Worm (Caenorhabditis elegans) whole organism, midembryonic: ENCODE data around the gene sedl-1.
"Not testable (repeated sequence)": the region's sequence is repeated elsewhere in the genome, so short reads cannot be mapped to it uniquely, and the experiment has no call there.

ENCODE experiments used
- T22C8.4 ChIP-seq: fragments of 200-800 bp; sonication (Bioruptor generic); IDR thresholded peaks from 2 replicates; pipeline ENCODE4 v1.3.6; 2022; ENCODE audit warnings: missing genetic modification characterization, missing compliant biosample characterization
- cog-1 ChIP-seq: sonication (generic microtip); optimal IDR thresholded peaks from 2 replicates; lab custom pipeline; 2016; ENCODE audit warnings: missing genetic modification characterization, missing compliant biosample characterization
- flt-1 ChIP-seq: fragments of 200-800 bp; sonication (Bioruptor generic); IDR thresholded peaks from 2 replicates; pipeline ENCODE4 v1.3.6; 2022; ENCODE audit warnings: missing genetic modification characterization, missing compliant biosample characterization
- klf-2 ChIP-seq: fragments of 200-800 bp; sonication (Bioruptor generic); conservative IDR thresholded peaks from 2 replicates; pipeline ENCODE4 v1.3.6; 2022; ENCODE audit warnings: missing genetic modification reagents, missing genetic modification characterization, missing compliant biosample characterization
- med-1 ChIP-seq: sonication (generic microtip); optimal IDR thresholded peaks from 2 replicates; lab custom pipeline; 2017; ENCODE audit warnings: missing genetic modification characterization, mild to moderate bottlenecking, missing compliant biosample characterization, antibody characterized with exemption, missing genetic modification reagents; ENCODE audit not compliant: insufficient read depth
- ref-1 ChIP-seq: fragments of 200-800 bp; sonication (Bioruptor generic); conservative IDR thresholded peaks from 2 replicates; pipeline ENCODE4 v1.3.6; 2022; ENCODE audit warnings: missing genetic modification reagents, missing genetic modification characterization, missing compliant biosample characterization
- tab-1 ChIP-seq: fragments of 200-800 bp; sonication (Bioruptor generic); IDR thresholded peaks from 2 replicates; pipeline ENCODE4 v1.3.6; 2022; ENCODE audit warnings: missing genetic modification characterization, missing compliant biosample characterization
- ztf-23 ChIP-seq: fragments of 200-800 bp; sonication (Bioruptor generic); IDR thresholded peaks from 2 replicates; pipeline ENCODE4 v1.3.6; 2022; ENCODE audit warnings: missing genetic modification reagents, missing genetic modification characterization, missing compliant biosample characterization
- ztf-29 ChIP-seq: fragments of 200-800 bp; sonication (Bioruptor generic); IDR thresholded peaks from 2 replicates; pipeline ENCODE4 v1.3.6; 2022; ENCODE audit warnings: missing genetic modification reagents, missing genetic modification characterization, missing compliant biosample characterization

The sedl-1 gene

DNA sequence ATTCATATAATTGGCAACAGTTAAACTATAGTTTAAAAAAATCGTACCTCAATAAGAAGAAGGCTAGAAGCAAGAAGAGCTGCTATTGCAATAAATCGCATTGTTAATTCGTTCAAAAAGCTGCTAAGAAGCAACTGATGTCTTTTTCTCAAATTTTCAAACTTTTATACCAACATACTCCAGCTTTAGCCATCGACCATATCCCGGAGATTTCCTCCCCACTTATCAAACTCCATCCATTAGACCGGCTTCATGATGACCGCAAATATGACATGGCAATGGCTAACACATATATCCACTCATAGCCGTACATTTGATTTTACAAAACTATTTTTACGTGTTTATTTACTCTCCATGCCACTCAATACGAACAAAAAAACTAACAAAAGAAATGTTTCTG is 29.5 kb downstream of the sedl-1 start, which contains the start of gene abu-2:
TSS of gene abu-2 (minus strand) at position 101 of the 400 bp plus-strand sequence.
- no peak for TF ChIP-seq klf-2 (GFP tag; lab: Robert Waterston, UW)
- no peak for TF ChIP-seq ztf-29 (GFP tag; lab: Robert Waterston, UW)
- no peak for TF ChIP-seq flt-1 (GFP tag; lab: Robert Waterston, UW)
- no peak for TF ChIP-seq T22C8.4 (GFP tag; lab: Robert Waterston, UW)
- no peak for TF ChIP-seq tab-1 (GFP tag; lab: Robert Waterston, UW)
- no peak for TF ChIP-seq med-1 (GFP tag; lab: Kevin White, UChicago)
- no peak for TF ChIP-seq ztf-23 (GFP tag; lab: Robert Waterston, UW)
- TF ChIP-seq ref-1 (GFP tag; lab: Robert Waterston, UW), result no peak
- no peak for TF ChIP-seq cog-1 (tag; lab: Kevin White, UChicago)

DNA sequence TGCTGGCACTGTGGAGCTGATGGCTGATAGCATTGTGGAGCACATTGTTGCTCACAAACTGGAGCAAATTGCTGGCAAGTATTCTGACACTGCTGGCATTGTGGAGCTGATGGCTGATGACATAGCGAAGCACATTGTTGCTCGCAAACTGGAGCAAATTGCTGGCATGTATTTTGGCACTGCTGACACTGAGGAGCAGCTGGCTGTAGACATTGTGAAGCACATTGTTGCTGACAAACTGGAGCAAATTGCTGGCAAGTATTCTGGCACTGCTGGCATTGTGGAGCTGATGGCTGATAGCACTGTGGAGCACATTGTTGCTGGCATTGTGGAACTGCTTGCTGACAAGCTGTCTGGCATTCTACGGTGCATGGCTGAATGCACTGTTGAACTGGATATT is 30.8 kb downstream of the sedl-1 start:
- TF ChIP-seq med-1 (GFP tag; lab: Kevin White, UChicago) (no peak), ztf-29 (GFP tag; lab: Robert Waterston, UW) (no peak), tab-1 (GFP tag; lab: Robert Waterston, UW) (no peak), ztf-23 (GFP tag; lab: Robert Waterston, UW) (no peak), cog-1 (tag; lab: Kevin White, UChicago) (no peak), klf-2 (GFP tag; lab: Robert Waterston, UW) (no peak), T22C8.4 (GFP tag; lab: Robert Waterston, UW) (no peak), ref-1 (GFP tag; lab: Robert Waterston, UW) (no peak), flt-1 (GFP tag; lab: Robert Waterston, UW) (no peak)

DNA sequence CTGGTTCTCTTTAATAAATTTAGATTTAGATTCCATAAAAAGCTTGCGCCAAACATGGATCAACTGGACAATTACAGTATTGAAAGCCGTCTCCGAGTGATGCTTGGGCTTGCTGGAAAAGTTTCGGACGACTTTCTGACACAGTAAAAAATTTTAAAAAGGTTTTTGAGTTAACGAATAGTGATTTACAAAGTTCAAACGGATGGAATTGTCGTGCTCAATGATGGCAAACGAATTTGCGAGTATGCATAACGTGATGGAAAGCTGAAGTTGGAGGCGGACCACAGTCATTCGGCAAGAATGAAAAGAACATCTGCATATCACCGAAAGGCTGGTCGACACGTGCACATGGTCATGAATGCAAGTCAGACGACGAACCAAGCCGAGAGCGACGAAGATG is 36.1 kb downstream of the sedl-1 start, which contains the start of gene ZK402.1:
TSS of gene ZK402.1 (plus strand) at position 301 of the 400 bp plus-strand sequence.
- not testable (repeated sequence) for TF ChIP-seq ztf-29 (GFP tag; lab: Robert Waterston, UW); tab-1 (GFP tag; lab: Robert Waterston, UW); med-1 (GFP tag; lab: Kevin White, UChicago)

DNA sequence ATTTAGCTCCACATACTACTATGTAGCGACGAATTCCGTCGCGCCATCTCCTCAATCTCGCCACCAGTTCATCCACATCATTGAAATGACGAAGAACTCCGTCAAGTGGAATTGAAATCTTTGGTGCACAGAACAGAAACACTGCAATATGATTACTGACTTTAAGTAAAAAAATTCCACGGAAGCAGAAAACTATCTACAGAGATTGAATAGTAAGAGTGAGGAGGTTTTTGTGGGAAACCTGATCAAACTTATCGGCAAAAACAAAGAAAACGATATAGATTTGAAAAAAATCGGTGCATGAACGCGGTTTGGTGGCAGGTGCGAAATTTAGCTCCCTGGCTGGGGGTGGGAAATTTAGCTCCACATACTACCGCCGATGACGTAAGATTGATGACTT is 36.6 kb downstream of the sedl-1 start, which contains the start of gene ZK402.2:
TSS of gene ZK402.2 (plus strand) at position 301 of the 400 bp plus-strand sequence.
- TF ChIP-seq ztf-29, flt-1, ref-1 (GFP tag; lab: Robert Waterston, UW): not testable (repeated sequence)

DNA sequence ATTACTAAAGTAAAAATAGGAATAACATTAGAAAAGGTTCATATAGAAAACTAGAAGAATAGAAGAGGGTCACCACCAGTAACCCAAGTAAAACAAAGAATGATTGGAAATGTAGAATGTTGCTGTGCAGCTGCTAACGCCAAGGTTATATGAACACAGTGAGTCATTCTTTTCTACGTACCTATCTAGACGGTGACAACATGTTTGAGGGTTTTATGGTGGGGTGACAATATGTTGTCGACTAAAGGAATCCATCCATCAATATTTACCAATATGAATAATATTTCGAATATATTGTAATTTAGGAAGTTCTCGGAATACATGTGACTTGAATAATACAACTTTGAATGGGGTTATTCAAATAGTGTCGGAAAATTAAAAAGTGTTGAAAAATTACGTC is 38.8 kb downstream of the sedl-1 start, which contains the start of gene ZK402.5:
TSS of gene ZK402.5 (minus strand) at position 101 of the 400 bp plus-strand sequence.
- TF ChIP-seq klf-2 (GFP tag; lab: Robert Waterston, UW) (no peak), ztf-23 (GFP tag; lab: Robert Waterston, UW) (no peak), ztf-29 (GFP tag; lab: Robert Waterston, UW) (no peak), flt-1 (GFP tag; lab: Robert Waterston, UW) (no peak), T22C8.4 (GFP tag; lab: Robert Waterston, UW) (no peak)

DNA sequence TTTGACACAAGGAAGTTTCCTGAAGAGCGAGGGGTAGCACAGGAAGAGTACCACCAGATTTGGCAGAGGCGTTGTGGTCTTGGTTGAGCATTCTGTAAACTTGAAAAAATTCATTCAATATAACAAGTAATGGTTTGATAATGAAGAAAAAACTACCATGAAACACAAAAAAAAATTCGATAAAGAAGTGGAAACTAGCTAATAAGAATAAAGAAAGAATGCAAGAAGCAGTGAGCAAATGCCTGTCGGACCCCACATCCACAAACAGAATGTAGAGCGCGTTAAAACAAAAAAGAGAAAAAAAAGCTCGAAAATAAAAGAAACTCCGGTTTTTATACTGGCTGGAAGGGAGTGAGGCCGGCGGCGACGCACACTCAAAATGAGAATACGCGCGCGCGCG is 42.5 kb downstream of the sedl-1 start, which contains the start of gene H39E20.1:
TSS of gene H39E20.1 (minus strand) at position 101 of the 400 bp plus-strand sequence.
- TF ChIP-seq med-1 (GFP tag; lab: Kevin White, UChicago) (no peak), klf-2 (GFP tag; lab: Robert Waterston, UW) (no peak), flt-1 (GFP tag; lab: Robert Waterston, UW) (no peak), cog-1 (tag; lab: Kevin White, UChicago) (no peak), tab-1 (GFP tag; lab: Robert Waterston, UW) (no peak), ref-1 (GFP tag; lab: Robert Waterston, UW) (no peak)

DNA sequence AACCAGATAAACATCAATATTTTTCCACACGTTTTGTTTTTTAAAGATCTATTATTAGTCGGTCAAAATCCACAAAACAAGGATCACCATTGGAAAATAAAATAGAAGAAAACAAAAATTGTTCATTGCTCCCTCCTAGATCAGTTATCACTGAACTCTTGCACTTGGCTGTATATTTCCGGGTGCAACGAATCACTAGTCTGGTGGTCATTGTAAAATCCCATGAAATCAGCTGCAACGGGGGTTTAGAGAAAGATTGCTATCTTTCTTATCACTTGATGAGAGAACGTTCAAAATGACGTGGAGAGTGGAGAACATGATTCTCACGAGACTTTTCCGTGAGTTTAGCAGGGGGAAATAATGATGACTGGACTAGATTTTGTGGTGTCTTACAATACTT is 44.3 kb downstream of the sedl-1 start:
- TF ChIP-seq ztf-23 (GFP tag; lab: Robert Waterston, UW), result no peak
- TF ChIP-seq ref-1 (GFP tag; lab: Robert Waterston, UW), result no peak
- TF ChIP-seq cog-1 (tag; lab: Kevin White, UChicago), result no peak
- TF ChIP-seq T22C8.4 (GFP tag; lab: Robert Waterston, UW), result no peak
- TF ChIP-seq med-1 (GFP tag; lab: Kevin White, UChicago), result no peak
- TF ChIP-seq tab-1 (GFP tag; lab: Robert Waterston, UW), result no peak
- no peak for TF ChIP-seq ztf-29 (GFP tag; lab: Robert Waterston, UW)
- TF ChIP-seq klf-2 (GFP tag; lab: Robert Waterston, UW), result no peak
- no peak for TF ChIP-seq flt-1 (GFP tag; lab: Robert Waterston, UW)

DNA sequence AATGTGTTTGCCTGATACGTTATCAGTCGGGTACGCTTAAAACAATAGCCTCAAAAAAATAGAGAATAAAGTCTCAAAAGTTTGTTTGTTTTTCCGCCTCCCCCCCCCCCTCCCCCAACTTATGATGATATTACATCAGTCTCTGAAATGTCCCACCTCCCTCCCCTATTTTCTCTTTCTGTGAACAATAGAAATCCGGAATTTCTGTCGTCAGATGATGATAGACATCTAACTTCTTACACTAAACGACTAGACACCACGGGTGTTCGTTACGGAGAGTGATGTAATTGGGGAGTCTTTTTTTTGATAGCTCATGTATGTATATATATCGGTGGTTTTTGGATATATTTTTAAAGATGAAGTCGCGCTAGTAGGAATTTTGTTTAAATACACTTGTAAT is 45.6 kb downstream of the sedl-1 start:
- TF ChIP-seq ztf-23 (GFP tag; lab: Robert Waterston, UW) (no peak), flt-1 (GFP tag; lab: Robert Waterston, UW) (no peak), med-1 (GFP tag; lab: Kevin White, UChicago) (no peak), klf-2 (GFP tag; lab: Robert Waterston, UW) (no peak), T22C8.4 (GFP tag; lab: Robert Waterston, UW) (no peak), cog-1 (tag; lab: Kevin White, UChicago) (no peak), ref-1 (GFP tag; lab: Robert Waterston, UW) (no peak), ztf-29 (GFP tag; lab: Robert Waterston, UW) (no peak), tab-1 (GFP tag; lab: Robert Waterston, UW) (no peak)

DNA sequence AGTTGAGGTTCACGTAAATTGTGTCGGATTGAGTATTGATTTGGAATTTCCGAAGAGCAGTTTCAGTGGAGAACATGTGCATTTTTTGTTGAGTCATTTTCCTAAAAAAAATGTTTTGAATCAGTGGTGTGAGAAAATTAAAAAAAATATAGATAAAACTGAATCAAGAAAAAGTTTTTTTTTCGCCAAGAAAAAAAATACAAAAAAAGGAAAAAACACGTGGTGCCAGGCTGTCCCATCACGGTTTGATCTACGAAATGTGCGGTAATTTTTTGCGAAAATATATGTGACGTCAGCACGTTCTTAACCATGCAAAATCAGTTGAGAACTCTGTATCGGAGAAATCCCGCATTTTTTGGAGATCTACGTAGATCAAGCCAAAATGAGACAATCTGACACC is 46.2 kb downstream of the sedl-1 start, which contains the start of gene F56C3.9:
TSS of gene F56C3.9 (minus strand) at position 101 of the 400 bp plus-strand sequence.
- TF ChIP-seq T22C8.4 (GFP tag; lab: Robert Waterston, UW) (no peak), ztf-29 (GFP tag; lab: Robert Waterston, UW) (no peak), ztf-23 (GFP tag; lab: Robert Waterston, UW) (no peak), cog-1 (tag; lab: Kevin White, UChicago) (no peak), flt-1 (GFP tag; lab: Robert Waterston, UW) (no peak), tab-1 (GFP tag; lab: Robert Waterston, UW) (no peak), ref-1 (GFP tag; lab: Robert Waterston, UW) (no peak), klf-2 (GFP tag; lab: Robert Waterston, UW) (no peak), med-1 (GFP tag; lab: Kevin White, UChicago) (no peak)
